Worm (Caenorhabditis elegans) whole organism, early embryonic: ENCODE data around the gene F55F1.2.

Experiments
- B0310.2 ChIP-seq: sonication (generic microtip); optimal IDR thresholded peaks from 2 replicates; lab custom pipeline; 2016; ENCODE audit warnings: mild to moderate bottlenecking, missing genetic modification characterization, missing compliant biosample characterization
- F13C5.2 ChIP-seq: sonication (generic microtip); optimal IDR thresholded peaks from 2 replicates; lab custom pipeline; 2017; ENCODE audit warnings: mild to moderate bottlenecking, missing genetic modification characterization, inconsistent platforms, missing compliant biosample characterization
- aly-1 ChIP-seq: sonication (generic microtip); optimal IDR thresholded peaks from 2 replicates; lab custom pipeline; 2016; ENCODE audit warnings: missing genetic modification characterization, missing compliant biosample characterization
- ama-1 ChIP-seq: fragments of 150-350 bp; optimal IDR thresholded peaks from 2 replicates; lab custom pipeline; 2014
- ceh-13 ChIP-seq: fragments of 200-800 bp; sonication (Bioruptor generic); optimal IDR thresholded peaks from 2 replicates; lab custom pipeline; 2018; ENCODE audit warnings: mild to moderate bottlenecking, missing genetic modification characterization, missing compliant biosample characterization
- ceh-36 ChIP-seq: sonication (generic microtip); optimal IDR thresholded peaks from 2 replicates; lab custom pipeline; 2016; ENCODE audit warnings: missing genetic modification characterization, inconsistent platforms, missing compliant biosample characterization
- ets-7 ChIP-seq: sonication (generic microtip); optimal IDR thresholded peaks from 2 replicates; lab custom pipeline; 2016; ENCODE audit warnings: missing genotype, missing genetic modification characterization, missing compliant biosample characterization
- flt-1 ChIP-seq: fragments of 200-800 bp; sonication (Bioruptor generic); IDR thresholded peaks from 2 replicates; pipeline ENCODE4 v1.3.6; 2022; ENCODE audit warnings: missing genetic modification characterization, missing compliant biosample characterization
- hmbx-1 ChIP-seq: sonication (generic microtip); optimal IDR thresholded peaks from 2 replicates; lab custom pipeline; 2016; ENCODE audit warnings: mild to moderate bottlenecking, missing genetic modification characterization, missing compliant biosample characterization
- hmg-4 ChIP-seq: fragments of 200-800 bp; sonication (Bioruptor generic); optimal IDR thresholded peaks from 2 replicates; lab custom pipeline; 2018; ENCODE audit warnings: mild to moderate bottlenecking, missing genetic modification characterization, missing compliant biosample characterization
- hnd-1 ChIP-seq: sonication (generic microtip); optimal IDR thresholded peaks from 2 replicates; lab custom pipeline; 2016; ENCODE audit warnings: missing genetic modification characterization, missing compliant biosample characterization
- pes-1 ChIP-seq: fragments of 200-800 bp; sonication (Bioruptor generic); IDR thresholded peaks from 2 replicates; pipeline ENCODE4 v1.3.6; 2022; ENCODE audit warnings: missing genetic modification reagents, missing genetic modification characterization, missing compliant biosample characterization
- scrt-1 ChIP-seq: fragments of 200-800 bp; sonication (Bioruptor generic); IDR thresholded peaks from 2 replicates; pipeline ENCODE4 v1.3.6; 2022; ENCODE audit warnings: missing genetic modification characterization, missing compliant biosample characterization
- sea-1 ChIP-seq: fragments of 200-800 bp; sonication (Bioruptor generic); conservative IDR thresholded peaks from 2 replicates; pipeline ENCODE4 v1.3.6; 2022; ENCODE audit warnings: missing genetic modification characterization, missing compliant biosample characterization
- tbx-11 ChIP-seq: fragments of 200-800 bp; sonication (Bioruptor generic); IDR thresholded peaks from 2 replicates; pipeline ENCODE4 v1.3.6; 2022; ENCODE audit warnings: missing genetic modification characterization, missing compliant biosample characterization
- tbx-37 ChIP-seq: fragments of 200-800 bp; sonication (Bioruptor generic); conservative IDR thresholded peaks from 2 replicates; pipeline ENCODE4 v1.3.6; 2022; ENCODE audit warnings: missing genetic modification reagents, missing genetic modification characterization, missing compliant biosample characterization
- tra-4 ChIP-seq: sonication (generic microtip); optimal IDR thresholded peaks from 2 replicates; lab custom pipeline; 2017; ENCODE audit warnings: missing genetic modification characterization, missing compliant biosample characterization

The F55F1.2 gene

ce11 chrX:2763476-2764268, 6.2 kb downstream of the F55F1.2 start, which contains the start of gene unc-2:
TSS of gene unc-2 (minus strand) at chrX:2763526.
- TF ChIP-seq F13C5.2 (tag; lab: Kevin White, UChicago) (no peak), pes-1 (GFP tag; lab: Robert Waterston, UW) (no peak), sea-1 (GFP tag; lab: Robert Waterston, UW) (no peak), ceh-13 (GFP tag; lab: Kevin White, UChicago) (no peak), B0310.2 (no peak), ets-7 (tag; lab: Kevin White, UChicago) (no peak), flt-1 (GFP tag; lab: Robert Waterston, UW) (no peak), hmbx-1 (tag; lab: Kevin White, UChicago) (no peak), scrt-1 (no peak), hnd-1 (tag; lab: Kevin White, UChicago) (no peak), aly-1 (no peak), hmg-4 (GFP tag; lab: Kevin White, UChicago) (no peak)

ce11 chrX:2754036-2754941, 15.6 kb downstream of the F55F1.2 start:
- no peak for TF ChIP-seq B0310.2
- no peak for TF ChIP-seq tbx-11 (GFP tag; lab: Robert Waterston, UW)

ce11 chrX:2752841-2753240, 17.0 kb downstream of the F55F1.2 start:
- no peak for TF ChIP-seq tbx-11 (GFP tag; lab: Robert Waterston, UW)

- no peak for TF ChIP-seq tbx-11 (GFP tag; lab: Robert Waterston, UW)
- TF ChIP-seq scrt-1, result no peak
- TF ChIP-seq ceh-13 (GFP tag; lab: Kevin White, UChicago), result no peak
- TF ChIP-seq pes-1 (GFP tag; lab: Robert Waterston, UW), result no peak
- TF ChIP-seq ets-7 (tag; lab: Kevin White, UChicago), result no peak
- no peak for TF ChIP-seq ama-1 (lab: Kevin White, UChicago)
- TF ChIP-seq sea-1 (GFP tag; lab: Robert Waterston, UW), result no peak
- TF ChIP-seq F13C5.2 (tag; lab: Kevin White, UChicago), result no peak
- TF ChIP-seq ceh-36 (tag; lab: Kevin White, UChicago), result no peak
- TF ChIP-seq hmbx-1 (tag; lab: Kevin White, UChicago), result no peak
- TF ChIP-seq tbx-37, result no peak
- TF ChIP-seq hmg-4 (GFP tag; lab: Kevin White, UChicago), result no peak
- no peak for TF ChIP-seq aly-1
Measured at ce11 chrX:2748908-2749307, 21.0 kb downstream of the F55F1.2 start.

- TF ChIP-seq flt-1 (GFP tag; lab: Robert Waterston, UW) (no peak), hmg-4 (GFP tag; lab: Kevin White, UChicago) (peak; percentile 61)
Measured at ce11 chrX:2731416-2731815, 38.4 kb downstream of the F55F1.2 start.

ce11 chrX:2729857-2730256, 40.0 kb downstream of the F55F1.2 start:
- no peak for TF ChIP-seq hmbx-1 (tag; lab: Kevin White, UChicago)
- TF ChIP-seq ets-7 (tag; lab: Kevin White, UChicago), result no peak
- no peak for TF ChIP-seq tbx-37
- TF ChIP-seq hmg-4 (GFP tag; lab: Kevin White, UChicago), result no peak
- TF ChIP-seq pes-1 (GFP tag; lab: Robert Waterston, UW), result no peak
- no peak for TF ChIP-seq ceh-13 (GFP tag; lab: Kevin White, UChicago)
- TF ChIP-seq F13C5.2 (tag; lab: Kevin White, UChicago), result no peak
- TF ChIP-seq sea-1 (GFP tag; lab: Robert Waterston, UW), result no peak
- no peak for TF ChIP-seq hnd-1 (tag; lab: Kevin White, UChicago)
- no peak for TF ChIP-seq scrt-1
- no peak for TF ChIP-seq tbx-11 (GFP tag; lab: Robert Waterston, UW)
- TF ChIP-seq flt-1 (GFP tag; lab: Robert Waterston, UW), result no peak
- no peak for TF ChIP-seq B0310.2
- TF ChIP-seq aly-1, result no peak
- no peak for TF ChIP-seq tra-4
- TF ChIP-seq ceh-36 (tag; lab: Kevin White, UChicago), result no peak

- TF ChIP-seq hmg-4 (GFP tag; lab: Kevin White, UChicago) (no peak), tbx-11 (GFP tag; lab: Robert Waterston, UW) (no peak), sea-1 (GFP tag; lab: Robert Waterston, UW) (no peak), F13C5.2 (tag; lab: Kevin White, UChicago) (no peak), ceh-13 (GFP tag; lab: Kevin White, UChicago) (no peak), scrt-1 (no peak), B0310.2 (no peak), hmbx-1 (tag; lab: Kevin White, UChicago) (no peak), tbx-37 (no peak), ets-7 (tag; lab: Kevin White, UChicago) (no peak), aly-1 (no peak), tra-4 (no peak), hnd-1 (tag; lab: Kevin White, UChicago) (no peak), ama-1 (lab: Kevin White, UChicago) (no peak), ceh-36 (tag; lab: Kevin White, UChicago) (no peak)
Measured at ce11 chrX:2727681-2728080, 42.2 kb downstream of the F55F1.2 start.
